Worm (Caenorhabditis elegans): ENCODE measurements around the gene F31B9.2.

F31B9.2 gene

ce11 chrX:15884478-15884877 lies 32.7 kb upstream of the F31B9.2 start:
- no peak for TF ChIP-seq nhr-85 (tag)
- TF ChIP-seq snpc-4 (tag; optimal IDR thresholded peaks at IDR 0.05), result peak; percentile 15

ce11 chrX:15887495-15887894 lies 29.7 kb upstream of the F31B9.2 start, which contains the start of gene F53H4.3:
F53H4.3 (minus strand) TSS chrX:15887595.
- TF ChIP-seq lin-15B (tag; optimal IDR thresholded peaks at IDR 0.05) (no peak), ceh-8 (GFP tag; optimal IDR thresholded peaks at IDR 0.05) (no peak), tbx-2 (tag; optimal IDR thresholded peaks at IDR 0.05) (no peak), ets-5 (GFP tag; IDR thresholded peaks at IDR 0.05) (no peak), Y116A8C.19 (tag; optimal IDR thresholded peaks at IDR 0.05; ENCODE audit: borderline replicate concordance) (no peak), fkh-8 (tag; optimal IDR thresholded peaks at IDR 0.05) (no peak), efl-3 (GFP tag; optimal IDR thresholded peaks at IDR 0.05) (no peak), nhr-237 (tag; optimal IDR thresholded peaks at IDR 0.05) (no peak), aly-2 (tag; optimal IDR thresholded peaks at IDR 0.05) (no peak), nhr-11 (tag; optimal IDR thresholded peaks at IDR 0.05) (no peak), lir-3 (tag; optimal IDR thresholded peaks at IDR 0.05; ENCODE audit: poor library complexity) (no peak), zip-4 (GFP tag; optimal IDR thresholded peaks at IDR 0.05) (no peak), sox-4 (tag; optimal IDR thresholded peaks at IDR 0.05) (no peak)

ce11 chrX:15887989-15888388 lies 29.2 kb upstream of the F31B9.2 start:
- TF ChIP-seq ceh-88 (GFP tag; IDR thresholded peaks at IDR 0.05), result no peak
- peak; percentile 97 for TF ChIP-seq blmp-1 (tag; optimal IDR thresholded peaks at IDR 0.05)

- TF ChIP-seq snu-23 (GFP tag; optimal IDR thresholded peaks at IDR 0.05) (no peak), hlh-17 (GFP tag; optimal IDR thresholded peaks at IDR 0.05; ENCODE audit: borderline replicate concordance) (no peak), efl-1 (optimal IDR thresholded peaks at IDR 0.05) (no peak), efl-1 (GFP tag; optimal IDR thresholded peaks at IDR 0.05 in 1 of 2) (peak in 1 of 2 experiments; percentile 65), ces-1 (GFP tag; optimal IDR thresholded peaks at IDR 0.05) (no peak), aha-1 (tag; optimal IDR thresholded peaks at IDR 0.05) (no peak), unc-62 (GFP tag; optimal IDR thresholded peaks at IDR 0.05) (no peak), snpc-4 (tag; optimal IDR thresholded peaks at IDR 0.05) (peak; percentile 6), ceh-8 (GFP tag; optimal IDR thresholded peaks at IDR 0.05) (no peak), irx-1 (tag; optimal IDR thresholded peaks at IDR 0.05) (no peak)
Observed at ce11 chrX:15892525-15892924, 24.6 kb upstream of the F31B9.2 start.

ce11 chrX:15901214-15901613 lies 16.0 kb upstream of the F31B9.2 start:
- no peak for TF ChIP-seq skn-1 (tag; optimal IDR thresholded peaks at IDR 0.05)
- no peak for TF ChIP-seq sox-4 (tag; optimal IDR thresholded peaks at IDR 0.05)

ce11 chrX:15902835-15903234 lies 14.3 kb upstream of the F31B9.2 start:
- TF ChIP-seq dsc-1 (tag; optimal IDR thresholded peaks at IDR 0.05) (no peak), efl-1 (optimal IDR thresholded peaks at IDR 0.05) (no peak), efl-1 (GFP tag; optimal IDR thresholded peaks at IDR 0.05 in 1 of 2) (peak in 1 of 2 experiments; percentile 58)

ce11 chrX:15910328-15910727 lies 6.8 kb upstream of the F31B9.2 start, which contains the start of gene npr-33:
npr-33 (plus strand) TSS chrX:15910628.
- TF ChIP-seq elt-3 (tag; optimal IDR thresholded peaks at IDR 0.05) (no peak), hlh-17 (GFP tag; optimal IDR thresholded peaks at IDR 0.05; ENCODE audit: borderline replicate concordance) (no peak), skn-1 (tag; optimal IDR thresholded peaks at IDR 0.05) (no peak), ets-5 (GFP tag; IDR thresholded peaks at IDR 0.05) (no peak), C04F5.9 (tag; optimal IDR thresholded peaks at IDR 0.05) (no peak), mep-1 (tag; optimal IDR thresholded peaks at IDR 0.05) (no peak), zag-1 (tag; optimal IDR thresholded peaks at IDR 0.05) (no peak)
